Fruit fly (Drosophila melanogaster) whole organism, prepupa: ENCODE results near the gene Rab9Db.

Experiments used
- CG10669 ChIP-seq: fragments of 200-800 bp; sonication (Bioruptor generic); optimal IDR thresholded peaks from 3 replicates; lab custom pipeline; 2018; ENCODE audit warnings: missing biosample characterization, mild to moderate bottlenecking, missing genetic modification characterization, moderate library complexity
- CG11294 ChIP-seq: fragments of 200-800 bp; sonication (Bioruptor generic); IDR thresholded peaks from 2 replicates; pipeline ENCODE4 v1.3.6; 2022; ENCODE audit warnings: missing biosample characterization, missing genetic modification characterization
- CG11902 ChIP-seq: fragments of 200-800 bp; sonication (Bioruptor generic); optimal IDR thresholded peaks from 3 replicates; lab custom pipeline; 2016; ENCODE audit warnings: missing biosample characterization, missing genetic modification characterization
- CG15336 ChIP-seq: fragments of 200-800 bp; sonication (Bioruptor generic); IDR thresholded peaks from 2 replicates; pipeline ENCODE4 v1.3.6; 2022; ENCODE audit warnings: missing biosample characterization, missing genetic modification characterization
- CG1621 ChIP-seq: fragments of 200-800 bp; sonication (Bioruptor generic); optimal IDR thresholded peaks from 3 replicates; lab custom pipeline; 2018; ENCODE audit warnings: missing biosample characterization, mild to moderate bottlenecking, missing genetic modification characterization
- CG16779 ChIP-seq: fragments of 200-800 bp; sonication (Bioruptor generic); optimal IDR thresholded peaks from 3 replicates; lab custom pipeline; 2017; ENCODE audit warnings: missing biosample characterization, mild to moderate bottlenecking, missing genetic modification characterization
- CG3032 ChIP-seq: fragments of 200-800 bp; optimal IDR thresholded peaks from 2 replicates; lab custom pipeline; 2019; ENCODE audit warnings: missing biosample characterization, mild to moderate bottlenecking, missing genetic modification characterization, moderate library complexity
- CG31627 ChIP-seq: fragments of 200-800 bp; sonication (Bioruptor generic); optimal IDR thresholded peaks from 3 replicates; lab custom pipeline; 2016; ENCODE audit warnings: missing biosample characterization, missing genetic modification characterization
- CG32006 ChIP-seq: fragments of 200-800 bp; sonication (Bioruptor generic); optimal IDR thresholded peaks from 3 replicates; lab custom pipeline; 2017; ENCODE audit warnings: missing biosample characterization, mild to moderate bottlenecking, missing genetic modification characterization
- CG34406 ChIP-seq: fragments of 200-800 bp; sonication (Bioruptor generic); optimal IDR thresholded peaks from 3 replicates; lab custom pipeline; 2016; ENCODE audit warnings: missing biosample characterization, missing genetic modification characterization
- CG4318 ChIP-seq: fragments of 200-800 bp; sonication (Bioruptor generic); optimal IDR thresholded peaks from 3 replicates; lab custom pipeline; 2017; ENCODE audit warnings: missing biosample characterization, mild to moderate bottlenecking, missing genetic modification characterization
- CG6163 ChIP-seq: fragments of 200-800 bp; sonication (Bioruptor generic); IDR thresholded peaks from 3 replicates; pipeline ENCODE4 v1.3.6; 2022; ENCODE audit warnings: missing biosample characterization, missing genetic modification characterization
- CG6276 ChIP-seq: fragments of 200-800 bp; sonication (Bioruptor generic); optimal IDR thresholded peaks from 2 replicates; lab custom pipeline; 2017; ENCODE audit warnings: missing biosample characterization, mild to moderate bottlenecking, missing genetic modification characterization
- CG7368 ChIP-seq: fragments of 200-800 bp; sonication (Bioruptor generic); optimal IDR thresholded peaks from 3 replicates; lab custom pipeline; 2016; ENCODE audit warnings: missing biosample characterization, missing genetic modification characterization
- CG8119 ChIP-seq: fragments of 200-800 bp; sonication (Bioruptor generic); IDR thresholded peaks from 3 replicates; pipeline ENCODE4 v1.3.6; 2022; ENCODE audit warnings: missing biosample characterization, missing genetic modification characterization
- CG8632 ChIP-seq: fragments of 200-800 bp; sonication (Bioruptor generic); optimal IDR thresholded peaks from 3 replicates; lab custom pipeline; 2016; ENCODE audit warnings: missing biosample characterization, missing genetic modification characterization
- CG9139 ChIP-seq: fragments of 200-800 bp; sonication (Bioruptor generic); optimal IDR thresholded peaks from 3 replicates; lab custom pipeline; 2017; ENCODE audit warnings: missing biosample characterization, mild to moderate bottlenecking, missing genetic modification characterization
- Eip78C ChIP-seq: fragments of 200-800 bp; sonication (Bioruptor generic); peaks from one replicate; lab custom pipeline; 2016; ENCODE audit warnings: missing biosample characterization, missing genetic modification characterization
- Ets21C ChIP-seq: fragments of 200-800 bp; sonication (Bioruptor generic); optimal IDR thresholded peaks from 3 replicates; lab custom pipeline; 2016; ENCODE audit warnings: missing biosample characterization, missing genetic modification characterization
- Hr38 ChIP-seq: sonication (Bioruptor generic); optimal IDR thresholded peaks from 2 replicates; lab custom pipeline; 2016; ENCODE audit warnings: missing biosample characterization, missing genetic modification characterization
- Hr39 ChIP-seq: fragments of 200-800 bp; sonication (Bioruptor generic); optimal IDR thresholded peaks from 2 replicates; lab custom pipeline; 2016; ENCODE audit warnings: missing biosample characterization, missing genetic modification characterization
- Hr4 ChIP-seq: fragments of 200-800 bp; sonication (Bioruptor generic); optimal IDR thresholded peaks from 3 replicates; lab custom pipeline; 2016; ENCODE audit warnings: missing biosample characterization, missing genetic modification characterization
- Lpt ChIP-seq: fragments of 200-800 bp; sonication (Bioruptor generic); optimal IDR thresholded peaks from 3 replicates; lab custom pipeline; 2016; ENCODE audit warnings: missing biosample characterization, missing genetic modification characterization
- Smox ChIP-seq: fragments of 200-800 bp; sonication (Bioruptor generic); optimal IDR thresholded peaks from 3 replicates; lab custom pipeline; 2016; ENCODE audit warnings: missing biosample characterization, missing genetic modification characterization
- Sox102F ChIP-seq: fragments of 200-800 bp; sonication (Bioruptor generic); optimal IDR thresholded peaks from 2 replicates; lab custom pipeline; 2016; ENCODE audit warnings: missing biosample characterization, mild to moderate bottlenecking, missing genetic modification characterization
- Sox15 ChIP-seq: fragments of 200-800 bp; sonication (Bioruptor generic); optimal IDR thresholded peaks from 3 replicates; lab custom pipeline; 2016; ENCODE audit warnings: missing biosample characterization, missing genetic modification characterization
- achi ChIP-seq: fragments of 200-800 bp; sonication (Bioruptor generic); optimal IDR thresholded peaks from 3 replicates; lab custom pipeline; 2016; ENCODE audit warnings: missing biosample characterization, missing genetic modification characterization
- acj6 ChIP-seq: fragments of 200-800 bp; sonication (Bioruptor generic); optimal IDR thresholded peaks from 3 replicates; lab custom pipeline; 2016; ENCODE audit warnings: missing biosample characterization, missing genetic modification characterization
- cyc ChIP-seq: fragments of 200-800 bp; sonication (Bioruptor generic); optimal IDR thresholded peaks from 3 replicates; lab custom pipeline; 2016; ENCODE audit warnings: missing biosample characterization, missing genetic modification characterization
- dac ChIP-seq: fragments of 200-800 bp; sonication (Bioruptor generic); optimal IDR thresholded peaks from 2 replicates; lab custom pipeline; 2017; ENCODE audit warnings: missing biosample characterization, mild to moderate bottlenecking, missing genetic modification characterization
- dsx ChIP-seq: fragments of 200-800 bp; optimal IDR thresholded peaks from 3 replicates; lab custom pipeline; 2019; ENCODE audit warnings: missing biosample characterization, mild to moderate bottlenecking, missing genetic modification characterization, moderate library complexity; ENCODE audit not compliant: poor library complexity, severe bottlenecking
- eg ChIP-seq: fragments of 200-800 bp; sonication (Bioruptor generic); IDR thresholded peaks from 3 replicates; pipeline ENCODE4 v1.3.6; 2022; ENCODE audit warnings: missing biosample characterization, missing genetic modification characterization
- esn ChIP-seq: fragments of 200-800 bp; sonication (Bioruptor generic); optimal IDR thresholded peaks from 2 replicates; lab custom pipeline; 2016; ENCODE audit warnings: missing biosample characterization, mild to moderate bottlenecking, missing genetic modification characterization, moderate library complexity
- fd59A ChIP-seq: fragments of 200-800 bp; sonication (Bioruptor generic); optimal IDR thresholded peaks from 2 replicates; lab custom pipeline; 2017; ENCODE audit warnings: missing biosample characterization, mild to moderate bottlenecking, missing genetic modification characterization, missing genetic modification reagents
- salr ChIP-seq, 2 experiments: fragments of 200-800 bp; sonication (Bioruptor generic); optimal IDR thresholded peaks; 3 replicates each; lab custom pipeline; 2016 to 2018; ENCODE audit warnings: missing biosample characterization in 2 of 2, missing genetic modification characterization in 2 of 2, mild to moderate bottlenecking in 1 of 2
- spab ChIP-seq: fragments of 200-800 bp; sonication (Bioruptor generic); optimal IDR thresholded peaks from 2 replicates; lab custom pipeline; 2017; ENCODE audit warnings: missing biosample characterization, mild to moderate bottlenecking, missing genetic modification characterization, missing genetic modification reagents
- svp ChIP-seq: fragments of 200-800 bp; sonication (Bioruptor generic); peaks from one replicate; lab custom pipeline; 2016; ENCODE audit warnings: missing biosample characterization, missing genetic modification characterization
- vri ChIP-seq: fragments of 200-800 bp; sonication (Bioruptor generic); optimal IDR thresholded peaks from 3 replicates; lab custom pipeline; 2016; ENCODE audit warnings: missing biosample characterization, mild to moderate bottlenecking, missing genetic modification characterization

Rab9Db gene

dm6 chrX:10601479-10601921 is 21.5 kb downstream of the Rab9Db start (continued):
- TF ChIP-seq CG32006 (GFP tag; lab: Kevin White, UChicago) (peak; percentile 40), Eip78C (GFP tag; lab: Kevin White, UChicago) (peak; percentile 43), CG34406 (no peak), CG7368 (GFP tag; lab: Kevin White, UChicago) (no peak), CG11294 (GFP tag; lab: Robert Waterston, UW) (no peak), Smox (GFP tag; lab: Kevin White, UChicago) (no peak), Hr4 (GFP tag; lab: Kevin White, UChicago) (no peak), cyc (GFP tag; lab: Kevin White, UChicago) (peak; percentile 56), CG15336 (no peak), eg (0 out of 3 replicates have a peak, but pooled peaks have one; percentile 18), Sox15 (GFP tag; lab: Kevin White, UChicago) (peak; percentile 1), CG8119 (GFP tag; lab: Robert Waterston, UW) (no peak), achi (peak; percentile 19), dsx (GFP tag; lab: Kevin White, UChicago) (no peak), CG1621 (no peak), CG4318 (no peak), CG16779 (tag; lab: Kevin White, UChicago) (no peak), CG31627 (GFP tag; lab: Kevin White, UChicago) (peak; percentile 35), Hr38 (GFP tag; lab: Kevin White, UChicago) (no peak), vri (GFP tag; lab: Kevin White, UChicago) (no peak), CG3032 (tag; lab: Kevin White, UChicago) (peak; percentile 30), dac (GFP tag; lab: Kevin White, UChicago) (no peak)

- no peak for TF ChIP-seq cyc (GFP tag; lab: Kevin White, UChicago)
- peak; percentile 19 for TF ChIP-seq svp (GFP tag; lab: Kevin White, UChicago)
- TF ChIP-seq dsx (GFP tag; lab: Kevin White, UChicago) = no peak
- peak; percentile 0 for TF ChIP-seq Ets21C
- TF ChIP-seq esn (GFP tag; lab: Kevin White, UChicago) = peak; percentile 32
- TF ChIP-seq CG31627 (GFP tag; lab: Kevin White, UChicago) = peak; percentile 36
- TF ChIP-seq salr (GFP tag; optimal IDR thresholded peaks at IDR 0.05; lab: Kevin White, UChicago) = no peak
- TF ChIP-seq Hr39 (GFP tag; lab: Kevin White, UChicago) = peak; percentile 54
- peak; percentile 61 for TF ChIP-seq Eip78C (GFP tag; lab: Kevin White, UChicago)
- no peak for TF ChIP-seq Sox102F (GFP tag; lab: Kevin White, UChicago)
- TF ChIP-seq CG11902 = no peak
- no peak for TF ChIP-seq vri (GFP tag; lab: Kevin White, UChicago)
- no peak for TF ChIP-seq spab
- no peak for TF ChIP-seq CG3032 (tag; lab: Kevin White, UChicago)
- TF ChIP-seq eg = peak; percentile 48; the same call in 1 of the 3 replicates
- peak; percentile 46; the same call in 1 of the 3 replicates for TF ChIP-seq CG6163 (GFP tag; lab: Robert Waterston, UW)
Measured at dm6 chrX:10600254-10600916, 22.6 kb downstream of the Rab9Db start.

- peak; percentile 51 for TF ChIP-seq svp (GFP tag; lab: Kevin White, UChicago)
- TF ChIP-seq CG6163 (GFP tag; lab: Robert Waterston, UW) = no peak
Measured at dm6 chrX:10599318-10599717, 23.7 kb downstream of the Rab9Db start.

DNA sequence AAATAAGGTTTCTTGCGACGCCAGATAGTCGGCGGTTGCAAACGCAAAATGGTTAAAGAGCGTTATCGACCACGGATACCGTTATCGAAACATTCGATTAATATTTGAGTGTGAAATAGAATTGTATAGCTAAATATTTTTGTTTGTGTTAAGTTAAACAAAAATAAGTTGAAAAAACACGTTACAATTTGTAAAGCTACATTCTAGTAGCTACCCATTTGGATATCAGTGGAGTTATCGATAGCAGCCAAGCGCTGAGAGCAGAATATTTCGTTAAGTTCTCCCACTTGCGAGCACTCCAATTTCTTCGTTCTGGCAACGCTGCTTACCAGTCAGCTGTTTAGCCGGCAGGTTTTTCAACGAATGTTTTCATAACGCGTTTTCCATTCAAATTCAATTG is 27.2 kb downstream of the Rab9Db start, which contains the start of the genes Hmr and CG2124:
Gene Hmr (minus strand): TSS at position 43 of the 400 bp plus-strand sequence.
Gene CG2124 (plus strand): TSS at position 310 of the 400 bp plus-strand sequence.
- no peak for TF ChIP-seq CG7368 (GFP tag; lab: Kevin White, UChicago)
- TF ChIP-seq CG8119 (GFP tag; lab: Robert Waterston, UW) = no peak
- TF ChIP-seq Hr39 (GFP tag; lab: Kevin White, UChicago) = no peak
- no peak for TF ChIP-seq acj6 (GFP tag; lab: Kevin White, UChicago)
- no peak for TF ChIP-seq salr (GFP tag; optimal IDR thresholded peaks at IDR 0.05; lab: Kevin White, UChicago)
- TF ChIP-seq Lpt (GFP tag; lab: Kevin White, UChicago) = no peak
- no peak for TF ChIP-seq CG6276
- no peak for TF ChIP-seq Sox15 (GFP tag; lab: Kevin White, UChicago)
- TF ChIP-seq cyc (GFP tag; lab: Kevin White, UChicago) = no peak
- TF ChIP-seq CG8632 = no peak
- TF ChIP-seq CG32006 (GFP tag; lab: Kevin White, UChicago) = no peak
- TF ChIP-seq CG9139 (GFP tag; lab: Kevin White, UChicago) = no peak
- TF ChIP-seq fd59A (GFP tag; lab: Kevin White, UChicago) = no peak
- no peak for TF ChIP-seq CG3032 (tag; lab: Kevin White, UChicago)
- no peak for TF ChIP-seq CG4318
- TF ChIP-seq CG6163 (GFP tag; lab: Robert Waterston, UW) = no peak
- no peak for TF ChIP-seq eg
- no peak for TF ChIP-seq CG10669
